Worm (Caenorhabditis elegans) whole organism, L2 larva: ENCODE data around the gene F46C5.7.

Experiments used
- C34F6.9 ChIP-seq: fragments of 150-350 bp; optimal IDR thresholded peaks from 2 replicates; lab custom pipeline; 2014; ENCODE audit warnings: missing biosample characterization, missing genetic modification characterization
- F13H6.1 ChIP-seq: sonication (generic microtip); optimal IDR thresholded peaks from 2 replicates; lab custom pipeline; 2016; ENCODE audit warnings: missing genetic modification characterization, missing compliant biosample characterization
- R02D3.7 ChIP-seq: fragments of 150-350 bp; optimal IDR thresholded peaks from 2 replicates; lab custom pipeline; 2014; ENCODE audit warnings: missing biosample characterization, missing genetic modification characterization
- Y55F3AM.14 ChIP-seq: fragments of 200-800 bp; sonication (Bioruptor generic); optimal IDR thresholded peaks from 2 replicates; lab custom pipeline; 2018; ENCODE audit warnings: mild to moderate bottlenecking, missing genetic modification characterization, missing compliant biosample characterization
- ZK546.5 ChIP-seq: sonication (generic microtip); optimal IDR thresholded peaks from 2 replicates; lab custom pipeline; 2017; ENCODE audit warnings: missing biosample characterization, missing genetic modification characterization
- alr-1 ChIP-seq: fragments of 150-350 bp; optimal IDR thresholded peaks from 2 replicates; lab custom pipeline; 2014; ENCODE audit warnings: missing biosample characterization, missing genetic modification characterization
- aly-2 ChIP-seq: fragments of 150-350 bp; optimal IDR thresholded peaks from 2 replicates; lab custom pipeline; 2014; ENCODE audit warnings: missing biosample characterization, missing genetic modification characterization
- ama-1 ChIP-seq: fragments of 150-350 bp; optimal IDR thresholded peaks from 2 replicates; lab custom pipeline; 2018; ENCODE audit warnings: inconsistent platforms
- blmp-1 ChIP-seq: sonication (generic microtip); optimal IDR thresholded peaks from 2 replicates; lab custom pipeline; 2017; ENCODE audit warnings: missing genetic modification characterization, mild to moderate bottlenecking, missing compliant biosample characterization, antibody characterized with exemption, moderate library complexity; ENCODE audit not compliant: insufficient read depth
- ceh-16 ChIP-seq: fragments of 150-350 bp; optimal IDR thresholded peaks from 2 replicates; lab custom pipeline; 2014; ENCODE audit warnings: missing biosample characterization, missing genetic modification characterization
- ceh-82 ChIP-seq: fragments of 150-350 bp; optimal IDR thresholded peaks from 2 replicates; lab custom pipeline; 2014; ENCODE audit warnings: missing biosample characterization, missing genetic modification characterization
- crh-2 ChIP-seq: sonication (generic microtip); optimal IDR thresholded peaks from 2 replicates; lab custom pipeline; 2017; ENCODE audit warnings: missing biosample characterization, missing genetic modification characterization
- dmd-4 ChIP-seq: sonication (generic microtip); optimal IDR thresholded peaks from 2 replicates; lab custom pipeline; 2017; ENCODE audit warnings: missing biosample characterization, missing genetic modification characterization
- egl-27 ChIP-seq: sonication (generic microtip); optimal IDR thresholded peaks from 3 replicates; lab custom pipeline; 2017; ENCODE audit warnings: missing biosample characterization, missing genetic modification reagents, missing genetic modification characterization
- elt-1 ChIP-seq: fragments of 150-350 bp; optimal IDR thresholded peaks from 2 replicates; lab custom pipeline; 2014; ENCODE audit warnings: missing biosample characterization, missing genetic modification characterization
- elt-3 ChIP-seq: sonication (generic microtip); optimal IDR thresholded peaks from 2 replicates; lab custom pipeline; 2017; ENCODE audit warnings: missing biosample characterization, missing genetic modification characterization
- fos-1 ChIP-seq: fragments of 150-350 bp; optimal IDR thresholded peaks from 2 replicates; lab custom pipeline; 2014; ENCODE audit warnings: missing biosample characterization, missing genetic modification characterization
- gmeb-1 ChIP-seq: fragments of 150-350 bp; optimal IDR thresholded peaks from 2 replicates; lab custom pipeline; 2014; ENCODE audit warnings: missing biosample characterization, missing genetic modification characterization
- lin-11 ChIP-seq: fragments of 150-350 bp; sonication (generic microtip); optimal IDR thresholded peaks from 2 replicates; lab custom pipeline; 2014; ENCODE audit warnings: missing biosample characterization, missing genetic modification characterization, inconsistent platforms, mixed read lengths
- lin-13 ChIP-seq: fragments of 150-350 bp; optimal IDR thresholded peaks from 2 replicates; lab custom pipeline; 2014; ENCODE audit warnings: missing biosample characterization, missing genetic modification reagents, missing genetic modification characterization
- lin-39 ChIP-seq: fragments of 150-350 bp; optimal IDR thresholded peaks from 2 replicates; lab custom pipeline; 2014; ENCODE audit warnings: missing biosample characterization, missing genetic modification reagents, missing genetic modification characterization
- lsy-2 ChIP-seq, 2 experiments: fragments of 150-350 bp in 1 of 2; sonication (generic microtip) in 1 of 2; optimal IDR thresholded peaks; 2 replicates each; lab custom pipeline; 2014 to 2017; ENCODE audit warnings: missing biosample characterization in 2 of 2, missing genetic modification characterization in 2 of 2
- mab-5 ChIP-seq: fragments of 150-350 bp; optimal IDR thresholded peaks from 2 replicates; lab custom pipeline; 2014; ENCODE audit warnings: missing biosample characterization, missing genetic modification characterization
- mbf-1 ChIP-seq: sonication (generic microtip); optimal IDR thresholded peaks from 2 replicates; lab custom pipeline; 2017; ENCODE audit warnings: missing biosample characterization, missing genetic modification characterization
- mdl-1 ChIP-seq, 2 experiments: fragments of 150-350 bp in 1 of 2; sonication (generic microtip) in 1 of 2; optimal IDR thresholded peaks; 2 replicates each; lab custom pipeline; 2017; ENCODE audit warnings: missing biosample characterization in 2 of 2, missing genetic modification characterization in 2 of 2
- nhr-10 ChIP-seq: sonication (generic microtip); optimal IDR thresholded peaks from 2 replicates; lab custom pipeline; 2017; ENCODE audit warnings: missing biosample characterization, missing genetic modification characterization
- nhr-11 ChIP-seq: fragments of 150-350 bp; optimal IDR thresholded peaks from 2 replicates; lab custom pipeline; 2014; ENCODE audit warnings: missing biosample characterization, missing genetic modification characterization
- nhr-12 ChIP-seq: fragments of 150-350 bp; optimal IDR thresholded peaks from 2 replicates; lab custom pipeline; 2014; ENCODE audit warnings: missing biosample characterization, missing genetic modification characterization
- nhr-129 ChIP-seq: fragments of 150-350 bp; optimal IDR thresholded peaks from 2 replicates; lab custom pipeline; 2014; ENCODE audit warnings: missing biosample characterization, missing genetic modification characterization
- nhr-21 ChIP-seq: fragments of 150-350 bp; optimal IDR thresholded peaks from 2 replicates; lab custom pipeline; 2014; ENCODE audit warnings: missing biosample characterization, missing genetic modification characterization
- nhr-23 ChIP-seq: fragments of 150-350 bp; optimal IDR thresholded peaks from 2 replicates; lab custom pipeline; 2014; ENCODE audit warnings: missing biosample characterization, missing genetic modification reagents, missing genetic modification characterization
- nhr-237 ChIP-seq: fragments of 150-350 bp; optimal IDR thresholded peaks from 2 replicates; lab custom pipeline; 2014; ENCODE audit warnings: missing biosample characterization, missing genetic modification characterization
- nhr-25 ChIP-seq: fragments of 150-350 bp; sonication (generic microtip); optimal IDR thresholded peaks from 3 replicates; lab custom pipeline; 2014; ENCODE audit warnings: missing biosample characterization, missing genetic modification characterization
- nhr-6 ChIP-seq: fragments of 150-350 bp; optimal IDR thresholded peaks from 2 replicates; lab custom pipeline; 2014; ENCODE audit warnings: missing biosample characterization, missing genetic modification characterization
- nhr-77 ChIP-seq: fragments of 150-350 bp; optimal IDR thresholded peaks from 2 replicates; lab custom pipeline; 2014; ENCODE audit warnings: missing biosample characterization, missing genetic modification characterization
- peb-1 ChIP-seq: fragments of 150-350 bp; optimal IDR thresholded peaks from 2 replicates; lab custom pipeline; 2014; ENCODE audit warnings: missing biosample characterization, missing genetic modification characterization
- sem-4 ChIP-seq: fragments of 150-350 bp; optimal IDR thresholded peaks from 2 replicates; lab custom pipeline; 2014; ENCODE audit warnings: missing biosample characterization, missing genetic modification reagents, missing genetic modification characterization
- skn-1 ChIP-seq: sonication (generic microtip); optimal IDR thresholded peaks from 2 replicates; lab custom pipeline; 2017; ENCODE audit warnings: missing biosample characterization, missing genetic modification characterization
- sma-3 ChIP-seq: sonication (generic microtip); optimal IDR thresholded peaks from 2 replicates; lab custom pipeline; 2016; ENCODE audit warnings: missing genetic modification reagents, missing genetic modification characterization, missing compliant biosample characterization
- sma-9 ChIP-seq, 2 experiments: fragments of 150-350 bp in 1 of 2; sonication (generic microtip) in 1 of 2; optimal IDR thresholded peaks; 2 replicates each; lab custom pipeline; 2014 to 2016; ENCODE audit warnings: missing genetic modification characterization in 2 of 2, mild to moderate bottlenecking in 1 of 2, missing biosample characterization in 1 of 2, missing compliant biosample characterization in 1 of 2, missing genetic modification reagents in 1 of 2, moderate library complexity in 1 of 2
- snpc-4 ChIP-seq: fragments of 150-350 bp; optimal IDR thresholded peaks from 2 replicates; lab custom pipeline; 2014; ENCODE audit warnings: missing biosample characterization, missing genetic modification characterization
- unc-39 ChIP-seq: fragments of 150-350 bp; optimal IDR thresholded peaks from 2 replicates; lab custom pipeline; 2014; ENCODE audit warnings: missing biosample characterization, missing genetic modification characterization
- unc-55 ChIP-seq: fragments of 150-350 bp; sonication (generic microtip); optimal IDR thresholded peaks from 3 replicates; lab custom pipeline; 2014; ENCODE audit warnings: missing biosample characterization, missing genetic modification reagents, missing genetic modification characterization
- unc-62 ChIP-seq: fragments of 150-350 bp; optimal IDR thresholded peaks from 2 replicates; lab custom pipeline; 2014; ENCODE audit warnings: missing biosample characterization, missing genetic modification reagents, missing genetic modification characterization
- zag-1 ChIP-seq: fragments of 150-350 bp; optimal IDR thresholded peaks from 2 replicates; lab custom pipeline; 2014; ENCODE audit warnings: missing biosample characterization, missing genetic modification characterization
- ztf-1 ChIP-seq: fragments of 200-800 bp; sonication (Bioruptor generic); conservative IDR thresholded peaks from 2 replicates; pipeline ENCODE4 v1.3.6; 2022; ENCODE audit warnings: missing genetic modification characterization, missing compliant biosample characterization
- ztf-11 ChIP-seq: sonication (generic microtip); optimal IDR thresholded peaks from 2 replicates; lab custom pipeline; 2017; ENCODE audit warnings: missing biosample characterization, missing genetic modification characterization
- ztf-4 ChIP-seq: fragments of 150-350 bp; optimal IDR thresholded peaks from 2 replicates; lab custom pipeline; 2014; ENCODE audit warnings: missing biosample characterization, missing genetic modification characterization

F46C5.7 gene

DNA sequence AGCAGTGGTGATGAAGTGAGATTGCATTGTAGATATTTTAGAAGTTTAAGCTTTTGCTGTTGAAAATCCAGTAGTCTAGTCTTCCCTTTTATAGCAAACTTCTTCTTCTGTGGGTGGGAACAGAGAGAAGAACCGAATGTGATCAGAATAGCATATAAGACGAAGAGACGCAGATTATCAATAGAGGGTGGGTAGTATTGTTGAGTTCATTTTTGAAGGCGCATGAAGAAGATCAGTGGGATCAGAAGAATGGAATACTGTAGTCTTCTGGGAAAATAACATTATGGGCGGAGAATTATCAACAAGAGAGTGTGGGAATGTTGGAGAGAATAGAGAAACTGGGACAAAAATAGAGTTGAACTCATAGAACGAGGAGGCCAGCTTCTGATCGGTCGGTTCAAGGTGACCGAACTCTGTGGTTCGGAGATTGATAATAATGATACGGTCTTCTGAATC lies 18.0 kb upstream of the F46C5.7 start, which contains the start of gene F46C5.1:
Gene F46C5.1, minus strand, starts transcription at position 51 of the 456 bp plus-strand sequence.
- no peak for TF ChIP-seq R02D3.7 (tag; lab: Kevin White, UChicago)
- no peak for TF ChIP-seq F13H6.1
- TF ChIP-seq nhr-237 (tag; lab: Kevin White, UChicago), result no peak
- no peak for TF ChIP-seq lsy-2 (tag; optimal IDR thresholded peaks at IDR 0.05; lab: Kevin White, UChicago)
- no peak for TF ChIP-seq C34F6.9 (tag; lab: Kevin White, UChicago)
- TF ChIP-seq sma-9 (GFP tag; optimal IDR thresholded peaks at IDR 0.05; lab: Kevin White, UChicago), result no peak
- no peak for TF ChIP-seq sma-9 (tag; optimal IDR thresholded peaks at IDR 0.05; lab: Kevin White, UChicago)
- TF ChIP-seq ztf-11 (tag; lab: Kevin White, UChicago), result no peak

DNA sequence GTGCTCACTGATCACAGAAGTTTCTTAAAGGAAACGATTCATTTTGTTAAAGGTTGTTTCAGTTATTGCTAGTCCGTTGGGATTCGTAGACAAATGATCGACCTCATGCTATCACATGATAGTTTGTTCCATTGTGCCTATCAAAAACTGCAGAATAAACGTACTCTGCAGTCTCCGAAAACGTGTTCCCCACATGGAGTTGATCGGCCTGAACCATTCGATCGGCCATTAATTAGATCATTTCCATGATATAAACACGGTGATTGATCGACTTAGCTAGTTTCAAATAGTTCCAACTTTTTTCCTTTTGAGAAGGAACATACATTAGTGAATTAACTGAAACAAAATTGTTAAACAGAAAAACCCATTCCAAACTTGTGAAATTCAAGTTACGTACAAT lies 16.4 kb upstream of the F46C5.7 start:
- TF ChIP-seq Y55F3AM.14 (GFP tag; lab: Kevin White, UChicago) (no peak), gmeb-1 (tag; lab: Kevin White, UChicago) (no peak), unc-55 (GFP tag; lab: Kevin White, UChicago) (no peak), fos-1 (no peak), sem-4 (tag; lab: Kevin White, UChicago) (no peak), nhr-77 (tag; lab: Kevin White, UChicago) (no peak), nhr-25 (peak; percentile 59), ceh-16 (tag; lab: Kevin White, UChicago) (no peak), ztf-1 (no peak), F13H6.1 (no peak), lin-39 (tag; lab: Kevin White, UChicago) (no peak), nhr-10 (tag; lab: Kevin White, UChicago) (no peak), mab-5 (tag; lab: Kevin White, UChicago) (no peak), lin-13 (GFP tag; lab: Kevin White, UChicago) (no peak), alr-1 (tag; lab: Kevin White, UChicago) (no peak), nhr-237 (tag; lab: Kevin White, UChicago) (no peak), dmd-4 (tag; lab: Kevin White, UChicago) (no peak), mbf-1 (tag; lab: Kevin White, UChicago) (no peak), ztf-4 (tag; lab: Kevin White, UChicago) (no peak), nhr-11 (no peak), skn-1 (tag; lab: Kevin White, UChicago) (no peak), elt-1 (tag; lab: Kevin White, UChicago) (no peak), nhr-6 (tag; lab: Kevin White, UChicago) (peak; percentile 45), aly-2 (tag; lab: Kevin White, UChicago) (no peak), egl-27 (tag; lab: Kevin White, UChicago) (no peak), snpc-4 (tag; lab: Kevin White, UChicago) (no peak), crh-2 (peak; percentile 9), zag-1 (tag; lab: Kevin White, UChicago) (no peak), lin-11 (tag; lab: Kevin White, UChicago) (no peak), nhr-21 (tag; lab: Kevin White, UChicago) (peak; percentile 92), nhr-129 (tag; lab: Kevin White, UChicago) (no peak), R02D3.7 (tag; lab: Kevin White, UChicago) (no peak), peb-1 (tag; lab: Kevin White, UChicago) (no peak), nhr-23 (tag; lab: Kevin White, UChicago) (no peak), ceh-82 (tag; lab: Kevin White, UChicago) (no peak), elt-3 (tag; lab: Kevin White, UChicago) (no peak), sma-9 (GFP tag; optimal IDR thresholded peaks at IDR 0.05; lab: Kevin White, UChicago) (peak; percentile 96), sma-9 (tag; optimal IDR thresholded peaks at IDR 0.05; lab: Kevin White, UChicago) (no peak), sma-3 (GFP tag; lab: Kevin White, UChicago) (peak; percentile 69), ztf-11 (tag; lab: Kevin White, UChicago) (no peak), ZK546.5 (no peak), blmp-1 (peak; percentile 53), C34F6.9 (tag; lab: Kevin White, UChicago) (no peak), mdl-1 (tag; optimal IDR thresholded peaks at IDR 0.05; lab: Kevin White, UChicago) (peak in 1 of 2 experiments; percentile 45), nhr-12 (tag; lab: Kevin White, UChicago) (no peak), unc-62 (GFP tag; lab: Kevin White, UChicago) (no peak), lsy-2 (tag; optimal IDR thresholded peaks at IDR 0.05; lab: Kevin White, UChicago) (peak in 1 of 2 experiments; percentile 10), ama-1 (lab: Kevin White, UChicago) (no peak), unc-39 (tag; lab: Kevin White, UChicago) (no peak)
